Worm (Caenorhabditis elegans) whole organism, early embryonic: ENCODE data around the gene ZC239.20.

Experiments used
- B0310.2 ChIP-seq: sonication (generic microtip); optimal IDR thresholded peaks from 2 replicates; lab custom pipeline; 2016; ENCODE audit warnings: mild to moderate bottlenecking, missing genetic modification characterization, missing compliant biosample characterization
- F13C5.2 ChIP-seq: sonication (generic microtip); optimal IDR thresholded peaks from 2 replicates; lab custom pipeline; 2017; ENCODE audit warnings: mild to moderate bottlenecking, missing genetic modification characterization, inconsistent platforms, missing compliant biosample characterization
- aly-1 ChIP-seq: sonication (generic microtip); optimal IDR thresholded peaks from 2 replicates; lab custom pipeline; 2016; ENCODE audit warnings: missing genetic modification characterization, missing compliant biosample characterization
- ama-1 ChIP-seq: fragments of 150-350 bp; optimal IDR thresholded peaks from 2 replicates; lab custom pipeline; 2014
- ceh-13 ChIP-seq: fragments of 200-800 bp; sonication (Bioruptor generic); optimal IDR thresholded peaks from 2 replicates; lab custom pipeline; 2018; ENCODE audit warnings: mild to moderate bottlenecking, missing genetic modification characterization, missing compliant biosample characterization
- ceh-36 ChIP-seq: sonication (generic microtip); optimal IDR thresholded peaks from 2 replicates; lab custom pipeline; 2016; ENCODE audit warnings: missing genetic modification characterization, inconsistent platforms, missing compliant biosample characterization
- ets-7 ChIP-seq: sonication (generic microtip); optimal IDR thresholded peaks from 2 replicates; lab custom pipeline; 2016; ENCODE audit warnings: missing genotype, missing genetic modification characterization, missing compliant biosample characterization
- flt-1 ChIP-seq: fragments of 200-800 bp; sonication (Bioruptor generic); IDR thresholded peaks from 2 replicates; pipeline ENCODE4 v1.3.6; 2022; ENCODE audit warnings: missing genetic modification characterization, missing compliant biosample characterization
- hmg-4 ChIP-seq: fragments of 200-800 bp; sonication (Bioruptor generic); optimal IDR thresholded peaks from 2 replicates; lab custom pipeline; 2018; ENCODE audit warnings: mild to moderate bottlenecking, missing genetic modification characterization, missing compliant biosample characterization
- scrt-1 ChIP-seq: fragments of 200-800 bp; sonication (Bioruptor generic); IDR thresholded peaks from 2 replicates; pipeline ENCODE4 v1.3.6; 2022; ENCODE audit warnings: missing genetic modification characterization, missing compliant biosample characterization
- sea-1 ChIP-seq: fragments of 200-800 bp; sonication (Bioruptor generic); conservative IDR thresholded peaks from 2 replicates; pipeline ENCODE4 v1.3.6; 2022; ENCODE audit warnings: missing genetic modification characterization, missing compliant biosample characterization
- tbx-11 ChIP-seq: fragments of 200-800 bp; sonication (Bioruptor generic); IDR thresholded peaks from 2 replicates; pipeline ENCODE4 v1.3.6; 2022; ENCODE audit warnings: missing genetic modification characterization, missing compliant biosample characterization
- tbx-37 ChIP-seq: fragments of 200-800 bp; sonication (Bioruptor generic); conservative IDR thresholded peaks from 2 replicates; pipeline ENCODE4 v1.3.6; 2022; ENCODE audit warnings: missing genetic modification reagents, missing genetic modification characterization, missing compliant biosample characterization

DNA sequence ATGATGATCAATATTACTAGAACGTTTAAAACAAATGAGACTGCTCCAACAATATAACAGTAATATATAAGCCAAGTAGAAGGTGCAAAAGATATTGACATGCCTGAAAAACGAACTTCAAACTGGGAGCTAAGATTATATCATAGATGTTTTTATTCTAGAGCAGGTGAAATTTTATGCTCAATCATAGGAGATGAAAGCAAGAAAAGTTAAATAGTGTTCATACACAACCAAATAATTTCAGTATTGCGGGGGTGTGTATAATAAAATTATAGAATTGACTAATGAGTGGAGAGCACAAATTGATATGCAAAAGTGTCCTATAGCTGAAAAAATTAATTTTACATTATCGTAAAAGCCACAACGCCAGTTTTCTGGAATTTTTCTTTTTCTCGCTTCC lies 47.3 kb downstream of the ZC239.20 start, which contains the start of gene sri-34:
- TF ChIP-seq tbx-37 (GFP tag; lab: Robert Waterston, UW) (no peak), tbx-11 (GFP tag; lab: Robert Waterston, UW) (no peak), flt-1 (GFP tag; lab: Robert Waterston, UW) (no peak), ets-7 (tag; lab: Kevin White, UChicago) (no peak), ama-1 (lab: Kevin White, UChicago) (no peak), F13C5.2 (tag; lab: Kevin White, UChicago) (no peak), ceh-13 (GFP tag; lab: Kevin White, UChicago) (no peak), sea-1 (no peak), aly-1 (tag; lab: Kevin White, UChicago) (no peak), hmg-4 (GFP tag; lab: Kevin White, UChicago) (no peak), scrt-1 (GFP tag; lab: Robert Waterston, UW) (no peak), ceh-36 (no peak), B0310.2 (tag; lab: Kevin White, UChicago) (no peak)
